Fruit fly (Drosophila melanogaster) whole organism, adult: ENCODE results near the gene CG13308.
A peak's percentile ranks its signal among the peaks of the same experiment; 100 is the strongest.

Experiments
- CG11617 ChIP-seq: fragments of 200-800 bp; sonication (Bioruptor generic); optimal IDR thresholded peaks from 2 replicates; lab custom pipeline; 2017; ENCODE audit warnings: mild to moderate bottlenecking, missing biosample characterization, missing genetic modification reagents, missing genetic modification characterization
- CG12768 ChIP-seq: fragments of 200-800 bp; sonication (Bioruptor generic); optimal IDR thresholded peaks from 2 replicates; lab custom pipeline; 2017; ENCODE audit warnings: missing biosample characterization, missing genetic modification characterization, mild to moderate bottlenecking, moderate library complexity, missing genetic modification reagents
- CG14711 ChIP-seq: fragments of 200-800 bp; sonication (Bioruptor generic); optimal IDR thresholded peaks from 2 replicates; lab custom pipeline; 2018; ENCODE audit warnings: missing biosample characterization, mild to moderate bottlenecking, missing genetic modification characterization, moderate library complexity
- CG1620 ChIP-seq: fragments of 200-800 bp; sonication (Bioruptor generic); optimal IDR thresholded peaks from 2 replicates; lab custom pipeline; 2016; ENCODE audit warnings: missing biosample characterization, missing genetic modification characterization
- CG33017 ChIP-seq: fragments of 200-800 bp; sonication (Bioruptor generic); optimal IDR thresholded peaks from 2 replicates; lab custom pipeline; 2018; ENCODE audit warnings: missing biosample characterization, mild to moderate bottlenecking, missing genetic modification characterization, moderate library complexity
- CG5204 ChIP-seq: fragments of 200-800 bp; sonication (Bioruptor generic); optimal IDR thresholded peaks from 2 replicates; lab custom pipeline; 2016; ENCODE audit warnings: missing biosample characterization, missing genetic modification characterization
- CG7045 ChIP-seq: fragments of 200-800 bp; sonication (Bioruptor generic); optimal IDR thresholded peaks from 2 replicates; lab custom pipeline; 2017; ENCODE audit warnings: missing biosample characterization, mild to moderate bottlenecking, missing genetic modification characterization
- CG7101 ChIP-seq: fragments of 200-800 bp; sonication (Bioruptor generic); optimal IDR thresholded peaks from 2 replicates; lab custom pipeline; 2018; ENCODE audit warnings: missing biosample characterization, mild to moderate bottlenecking, missing genetic modification characterization, moderate library complexity
- Clk ChIP-seq: fragments of 200-800 bp; sonication (Bioruptor generic); optimal IDR thresholded peaks from 2 replicates; lab custom pipeline; 2017; ENCODE audit warnings: missing biosample characterization, missing genetic modification characterization
- Crg-1 ChIP-seq: fragments of 200-800 bp; sonication (Bioruptor generic); optimal IDR thresholded peaks from 2 replicates; lab custom pipeline; 2016; ENCODE audit warnings: missing biosample characterization, missing genetic modification characterization
- Hr96 ChIP-seq: fragments of 200-800 bp; sonication (Bioruptor generic); optimal IDR thresholded peaks from 2 replicates; lab custom pipeline; 2016; ENCODE audit warnings: missing biosample characterization, missing genetic modification characterization
- Mnt ChIP-seq: fragments of 200-800 bp; sonication (Bioruptor generic); optimal IDR thresholded peaks from 2 replicates; lab custom pipeline; 2016; ENCODE audit warnings: missing biosample characterization, mild to moderate bottlenecking, missing genetic modification characterization
- bab1 ChIP-seq: fragments of 200-800 bp; sonication (Bioruptor generic); optimal IDR thresholded peaks from 3 replicates; lab custom pipeline; 2019; ENCODE audit warnings: missing biosample characterization, mild to moderate bottlenecking, missing genetic modification characterization, moderate library complexity
- cic ChIP-seq: fragments of 200-800 bp; sonication (Bioruptor generic); optimal IDR thresholded peaks from 2 replicates; lab custom pipeline; 2017; ENCODE audit warnings: missing biosample characterization, mild to moderate bottlenecking, missing genetic modification characterization, moderate library complexity
- cnc ChIP-seq, 2 experiments: fragments of >200 bp; optimal IDR thresholded peaks; 2 replicates each; lab custom pipeline; 2017
- kay ChIP-seq: fragments of 200-800 bp; sonication (Bioruptor generic); peaks from one replicate; lab custom pipeline; 2016; ENCODE audit warnings: missing biosample characterization, missing genetic modification characterization, borderline replicate concordance
- ovo ChIP-seq: fragments of 200-800 bp; sonication (Bioruptor generic); optimal IDR thresholded peaks from 2 replicates; lab custom pipeline; 2016; ENCODE audit warnings: missing biosample characterization, missing genetic modification characterization
- pad ChIP-seq: fragments of 200-800 bp; sonication (Bioruptor generic); optimal IDR thresholded peaks from 3 replicates; lab custom pipeline; 2017; ENCODE audit warnings: missing biosample characterization, missing genetic modification characterization, mild to moderate bottlenecking, moderate library complexity, missing genetic modification reagents
- tj ChIP-seq: fragments of 200-800 bp; sonication (Bioruptor generic); optimal IDR thresholded peaks from 3 replicates; lab custom pipeline; 2017; ENCODE audit warnings: missing biosample characterization, mild to moderate bottlenecking, missing genetic modification characterization, moderate library complexity
- toe ChIP-seq: fragments of 200-800 bp; sonication (Bioruptor generic); optimal IDR thresholded peaks from 2 replicates; lab custom pipeline; 2016; ENCODE audit warnings: missing biosample characterization, missing genetic modification characterization

Gene CG13308

dm6 chr3L:8808244-8808643 is at the start of gene CG13308:
TSS of gene CG13308 (plus strand) at chr3L:8808544.
- no peak for TF ChIP-seq cic (GFP tag; lab: Kevin White, UChicago)
- no peak for TF ChIP-seq CG7045 (GFP tag; lab: Kevin White, UChicago)
- no peak for TF ChIP-seq Mnt (GFP tag; lab: Kevin White, UChicago)
- no peak for TF ChIP-seq kay (GFP tag; lab: Kevin White, UChicago)
- TF ChIP-seq CG5204 (GFP tag; lab: Kevin White, UChicago): no peak
- no peak for TF ChIP-seq CG12768 (GFP tag; lab: Kevin White, UChicago)
- no peak for TF ChIP-seq Hr96 (GFP tag; lab: Kevin White, UChicago)
- TF ChIP-seq cnc (optimal IDR thresholded peaks at IDR 0.05; lab: Kevin White, UChicago): no peak
- no peak for TF ChIP-seq CG14711 (tag; lab: Kevin White, UChicago)

dm6 chr3L:8763037-8763454 is 45.3 kb upstream of the CG13308 start:
- TF ChIP-seq ovo (GFP tag; lab: Kevin White, UChicago) (no peak), CG7045 (GFP tag; lab: Kevin White, UChicago) (no peak), bab1 (GFP tag; lab: Kevin White, UChicago) (peak; percentile 25), CG14711 (tag; lab: Kevin White, UChicago) (no peak), CG33017 (tag; lab: Kevin White, UChicago) (no peak), CG7101 (peak; percentile 4), toe (peak; percentile 8), Hr96 (GFP tag; lab: Kevin White, UChicago) (no peak), Clk (GFP tag; lab: Kevin White, UChicago) (no peak), Crg-1 (GFP tag; lab: Kevin White, UChicago) (no peak), cic (GFP tag; lab: Kevin White, UChicago) (no peak), kay (GFP tag; lab: Kevin White, UChicago) (peak; percentile 73), cnc (optimal IDR thresholded peaks at IDR 0.05; lab: Kevin White, UChicago) (no peak), Mnt (GFP tag; lab: Kevin White, UChicago) (peak; percentile 56), CG11617 (GFP tag; lab: Kevin White, UChicago) (peak; percentile 7), CG5204 (GFP tag; lab: Kevin White, UChicago) (no peak)

DNA sequence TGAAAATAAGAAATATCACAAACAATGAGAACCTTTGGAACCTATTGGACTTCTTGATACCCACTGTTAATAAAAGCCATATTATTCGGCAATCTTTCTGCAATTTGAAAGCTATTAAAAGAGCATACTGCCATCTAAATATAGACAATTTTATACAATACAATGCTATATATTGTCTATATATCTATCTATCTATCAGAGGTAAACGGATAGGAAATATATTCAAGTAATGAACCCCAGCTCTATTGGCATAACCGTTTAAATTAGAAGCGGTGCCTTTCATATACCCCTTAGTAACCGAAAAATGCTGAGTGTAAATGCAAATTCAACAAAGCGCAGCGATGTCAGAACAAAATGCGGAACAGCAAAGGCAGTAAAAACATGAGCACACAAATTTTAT is 44.5 kb upstream of the CG13308 start:
- TF ChIP-seq CG5204 (GFP tag; lab: Kevin White, UChicago): no peak
- no peak for TF ChIP-seq cic (GFP tag; lab: Kevin White, UChicago)
- TF ChIP-seq cnc (optimal IDR thresholded peaks at IDR 0.05; lab: Kevin White, UChicago): no peak
- TF ChIP-seq CG7101: no peak
- no peak for TF ChIP-seq ovo (GFP tag; lab: Kevin White, UChicago)
- TF ChIP-seq tj (GFP tag; lab: Kevin White, UChicago): no peak
- TF ChIP-seq Hr96 (GFP tag; lab: Kevin White, UChicago): no peak
- TF ChIP-seq toe: no peak
- no peak for TF ChIP-seq Clk (GFP tag; lab: Kevin White, UChicago)
- TF ChIP-seq CG14711 (tag; lab: Kevin White, UChicago): no peak
- TF ChIP-seq bab1 (GFP tag; lab: Kevin White, UChicago): no peak
- TF ChIP-seq pad (GFP tag; lab: Kevin White, UChicago): no peak
- no peak for TF ChIP-seq kay (GFP tag; lab: Kevin White, UChicago)
- no peak for TF ChIP-seq Mnt (GFP tag; lab: Kevin White, UChicago)
- no peak for TF ChIP-seq CG11617 (GFP tag; lab: Kevin White, UChicago)
- TF ChIP-seq CG33017 (tag; lab: Kevin White, UChicago): no peak

- no peak for TF ChIP-seq tj (GFP tag; lab: Kevin White, UChicago)
- no peak for TF ChIP-seq Hr96 (GFP tag; lab: Kevin White, UChicago)
- TF ChIP-seq cic (GFP tag; lab: Kevin White, UChicago): no peak
- no peak for TF ChIP-seq CG12768 (GFP tag; lab: Kevin White, UChicago)
- no peak for TF ChIP-seq toe
- no peak for TF ChIP-seq CG33017 (tag; lab: Kevin White, UChicago)
- TF ChIP-seq CG1620: no peak
- no peak for TF ChIP-seq pad (GFP tag; lab: Kevin White, UChicago)
- no peak for TF ChIP-seq CG7101
- no peak for TF ChIP-seq bab1 (GFP tag; lab: Kevin White, UChicago)
- TF ChIP-seq kay (GFP tag; lab: Kevin White, UChicago): no peak
- no peak for TF ChIP-seq Clk (GFP tag; lab: Kevin White, UChicago)
- TF ChIP-seq ovo (GFP tag; lab: Kevin White, UChicago): no peak
- TF ChIP-seq CG11617 (GFP tag; lab: Kevin White, UChicago): no peak
- TF ChIP-seq cnc (optimal IDR thresholded peaks at IDR 0.05; lab: Kevin White, UChicago): no peak
- no peak for TF ChIP-seq Crg-1 (GFP tag; lab: Kevin White, UChicago)
Observed at dm6 chr3L:8765493-8765892, 42.9 kb upstream of the CG13308 start.

DNA sequence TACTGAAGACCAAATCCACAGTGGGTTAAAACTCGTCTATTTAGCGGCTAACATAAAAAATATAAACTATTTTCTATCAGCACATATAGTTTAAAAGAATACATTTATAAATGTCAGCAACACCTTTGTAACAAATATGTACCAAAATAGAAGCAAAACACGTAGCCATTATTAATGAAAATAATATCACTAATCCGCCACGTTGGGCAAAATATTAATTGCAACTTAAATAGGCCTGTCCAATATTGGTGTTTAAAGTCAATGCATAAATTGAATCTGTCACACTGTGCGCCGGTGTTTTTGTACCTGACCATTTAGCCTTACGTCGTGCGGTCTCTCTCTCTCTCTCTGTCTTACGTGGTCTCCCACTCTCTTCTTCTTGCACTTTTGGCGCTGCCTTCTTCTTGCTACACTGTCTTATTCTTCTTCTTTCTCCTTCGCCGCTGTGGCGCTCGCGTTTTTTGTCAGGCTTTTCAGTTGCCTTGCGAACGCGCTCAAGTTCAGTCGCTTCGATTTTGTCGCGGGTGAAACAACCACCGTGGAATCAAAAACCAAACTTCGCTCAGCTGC is 42.3 kb upstream of the CG13308 start:
- TF ChIP-seq tj (GFP tag; lab: Kevin White, UChicago): peak; percentile 74
- TF ChIP-seq cnc (optimal IDR thresholded peaks at IDR 0.05; lab: Kevin White, UChicago): no peak
- peak; percentile 90 for TF ChIP-seq CG7045 (GFP tag; lab: Kevin White, UChicago)
- peak; percentile 76 for TF ChIP-seq CG14711 (tag; lab: Kevin White, UChicago)
- peak; percentile 77 for TF ChIP-seq Clk (GFP tag; lab: Kevin White, UChicago)
- TF ChIP-seq CG1620: peak; percentile 91
- TF ChIP-seq CG33017 (tag; lab: Kevin White, UChicago): peak; percentile 92
- peak; percentile 92 for TF ChIP-seq CG7101
- TF ChIP-seq cic (GFP tag; lab: Kevin White, UChicago): peak; percentile 35
- TF ChIP-seq Hr96 (GFP tag; lab: Kevin White, UChicago): peak; percentile 93
- peak; percentile 69 for TF ChIP-seq toe
- TF ChIP-seq bab1 (GFP tag; lab: Kevin White, UChicago): peak; percentile 95
- TF ChIP-seq ovo (GFP tag; lab: Kevin White, UChicago): peak; percentile 82
- peak; percentile 95 for TF ChIP-seq CG5204 (GFP tag; lab: Kevin White, UChicago)
- TF ChIP-seq kay (GFP tag; lab: Kevin White, UChicago): no peak
- peak; percentile 71 for TF ChIP-seq Mnt (GFP tag; lab: Kevin White, UChicago)
- TF ChIP-seq CG11617 (GFP tag; lab: Kevin White, UChicago): peak; percentile 94
- TF ChIP-seq CG12768 (GFP tag; lab: Kevin White, UChicago): peak; percentile 87
- TF ChIP-seq pad (GFP tag; lab: Kevin White, UChicago): peak; percentile 71
- TF ChIP-seq Crg-1 (GFP tag; lab: Kevin White, UChicago): peak; percentile 97
